Fruit fly (Drosophila melanogaster) whole organism, adult: ENCODE measurements around the gene CG15642.

Experiments used
- CG11617 ChIP-seq: fragments of 200-800 bp; sonication (Bioruptor generic); optimal IDR thresholded peaks from 2 replicates; lab custom pipeline; 2017; ENCODE audit warnings: mild to moderate bottlenecking, missing biosample characterization, missing genetic modification reagents, missing genetic modification characterization
- CG12768 ChIP-seq: fragments of 200-800 bp; sonication (Bioruptor generic); optimal IDR thresholded peaks from 2 replicates; lab custom pipeline; 2017; ENCODE audit warnings: missing biosample characterization, missing genetic modification characterization, mild to moderate bottlenecking, moderate library complexity, missing genetic modification reagents
- CG14711 ChIP-seq: fragments of 200-800 bp; sonication (Bioruptor generic); optimal IDR thresholded peaks from 2 replicates; lab custom pipeline; 2018; ENCODE audit warnings: missing biosample characterization, mild to moderate bottlenecking, missing genetic modification characterization, moderate library complexity
- CG1620 ChIP-seq: fragments of 200-800 bp; sonication (Bioruptor generic); optimal IDR thresholded peaks from 2 replicates; lab custom pipeline; 2016; ENCODE audit warnings: missing biosample characterization, missing genetic modification characterization
- CG33017 ChIP-seq: fragments of 200-800 bp; sonication (Bioruptor generic); optimal IDR thresholded peaks from 2 replicates; lab custom pipeline; 2018; ENCODE audit warnings: missing biosample characterization, mild to moderate bottlenecking, missing genetic modification characterization, moderate library complexity
- CG5204 ChIP-seq: fragments of 200-800 bp; sonication (Bioruptor generic); optimal IDR thresholded peaks from 2 replicates; lab custom pipeline; 2016; ENCODE audit warnings: missing biosample characterization, missing genetic modification characterization
- CG7045 ChIP-seq: fragments of 200-800 bp; sonication (Bioruptor generic); optimal IDR thresholded peaks from 2 replicates; lab custom pipeline; 2017; ENCODE audit warnings: missing biosample characterization, mild to moderate bottlenecking, missing genetic modification characterization
- CG7101 ChIP-seq: fragments of 200-800 bp; sonication (Bioruptor generic); optimal IDR thresholded peaks from 2 replicates; lab custom pipeline; 2018; ENCODE audit warnings: missing biosample characterization, mild to moderate bottlenecking, missing genetic modification characterization, moderate library complexity
- Clk ChIP-seq: fragments of 200-800 bp; sonication (Bioruptor generic); optimal IDR thresholded peaks from 2 replicates; lab custom pipeline; 2017; ENCODE audit warnings: missing biosample characterization, missing genetic modification characterization
- Crg-1 ChIP-seq: fragments of 200-800 bp; sonication (Bioruptor generic); optimal IDR thresholded peaks from 2 replicates; lab custom pipeline; 2016; ENCODE audit warnings: missing biosample characterization, missing genetic modification characterization
- Hr96 ChIP-seq: fragments of 200-800 bp; sonication (Bioruptor generic); optimal IDR thresholded peaks from 2 replicates; lab custom pipeline; 2016; ENCODE audit warnings: missing biosample characterization, missing genetic modification characterization
- Mnt ChIP-seq: fragments of 200-800 bp; sonication (Bioruptor generic); optimal IDR thresholded peaks from 2 replicates; lab custom pipeline; 2016; ENCODE audit warnings: missing biosample characterization, mild to moderate bottlenecking, missing genetic modification characterization
- bab1 ChIP-seq: fragments of 200-800 bp; sonication (Bioruptor generic); optimal IDR thresholded peaks from 3 replicates; lab custom pipeline; 2019; ENCODE audit warnings: missing biosample characterization, mild to moderate bottlenecking, missing genetic modification characterization, moderate library complexity
- cic ChIP-seq: fragments of 200-800 bp; sonication (Bioruptor generic); optimal IDR thresholded peaks from 2 replicates; lab custom pipeline; 2017; ENCODE audit warnings: missing biosample characterization, mild to moderate bottlenecking, missing genetic modification characterization, moderate library complexity
- cnc ChIP-seq, 2 experiments: fragments of >200 bp; optimal IDR thresholded peaks; 2 replicates each; lab custom pipeline; 2017
- kay ChIP-seq: fragments of 200-800 bp; sonication (Bioruptor generic); peaks from one replicate; lab custom pipeline; 2016; ENCODE audit warnings: missing biosample characterization, missing genetic modification characterization, borderline replicate concordance
- ovo ChIP-seq: fragments of 200-800 bp; sonication (Bioruptor generic); optimal IDR thresholded peaks from 2 replicates; lab custom pipeline; 2016; ENCODE audit warnings: missing biosample characterization, missing genetic modification characterization
- pad ChIP-seq: fragments of 200-800 bp; sonication (Bioruptor generic); optimal IDR thresholded peaks from 3 replicates; lab custom pipeline; 2017; ENCODE audit warnings: missing biosample characterization, missing genetic modification characterization, mild to moderate bottlenecking, moderate library complexity, missing genetic modification reagents
- tj ChIP-seq: fragments of 200-800 bp; sonication (Bioruptor generic); optimal IDR thresholded peaks from 3 replicates; lab custom pipeline; 2017; ENCODE audit warnings: missing biosample characterization, mild to moderate bottlenecking, missing genetic modification characterization, moderate library complexity
- toe ChIP-seq: fragments of 200-800 bp; sonication (Bioruptor generic); optimal IDR thresholded peaks from 2 replicates; lab custom pipeline; 2016; ENCODE audit warnings: missing biosample characterization, missing genetic modification characterization

The CG15642 gene

dm6 chrX:15497440-15498271 is 30.1 kb upstream of the CG15642 start:
- TF ChIP-seq kay = no peak
- no peak for TF ChIP-seq cic (GFP tag; lab: Kevin White, UChicago)
- TF ChIP-seq toe (GFP tag; lab: Kevin White, UChicago) = no peak
- peak; percentile 96 for TF ChIP-seq tj (GFP tag; lab: Kevin White, UChicago)
- no peak for TF ChIP-seq bab1 (GFP tag; lab: Kevin White, UChicago)
- no peak for TF ChIP-seq CG33017
- TF ChIP-seq CG7101 (tag; lab: Kevin White, UChicago) = peak; percentile 58
- no peak for TF ChIP-seq cnc (optimal IDR thresholded peaks at IDR 0.05; lab: Kevin White, UChicago)
- TF ChIP-seq Mnt (GFP tag; lab: Kevin White, UChicago) = no peak
- peak; percentile 17 for TF ChIP-seq CG11617 (GFP tag; lab: Kevin White, UChicago)
- no peak for TF ChIP-seq Clk (GFP tag; lab: Kevin White, UChicago)
- peak; percentile 54 for TF ChIP-seq pad
- TF ChIP-seq CG5204 (GFP tag; lab: Kevin White, UChicago) = peak; percentile 3
- peak; percentile 0 for TF ChIP-seq Crg-1 (GFP tag; lab: Kevin White, UChicago)
- TF ChIP-seq CG12768 (GFP tag; lab: Kevin White, UChicago) = no peak
- TF ChIP-seq ovo (GFP tag; lab: Kevin White, UChicago) = no peak
- peak; percentile 30 for TF ChIP-seq Hr96 (GFP tag; lab: Kevin White, UChicago)
- TF ChIP-seq CG1620 (GFP tag; lab: Kevin White, UChicago) = no peak
- no peak for TF ChIP-seq CG7045 (GFP tag; lab: Kevin White, UChicago)
- peak; percentile 27 for TF ChIP-seq CG14711 (tag; lab: Kevin White, UChicago)

dm6 chrX:15496651-15497409 is 29.3 kb upstream of the CG15642 start:
- no peak for TF ChIP-seq kay
- TF ChIP-seq cic (GFP tag; lab: Kevin White, UChicago) = peak; percentile 22
- peak; percentile 90 for TF ChIP-seq tj (GFP tag; lab: Kevin White, UChicago)

dm6 chrX:15495600-15496379 is 28.2 kb upstream of the CG15642 start:
- TF ChIP-seq CG11617 (GFP tag; lab: Kevin White, UChicago) (no peak), CG5204 (GFP tag; lab: Kevin White, UChicago) (no peak), kay (no peak), cic (GFP tag; lab: Kevin White, UChicago) (no peak), Clk (GFP tag; lab: Kevin White, UChicago) (no peak), ovo (GFP tag; lab: Kevin White, UChicago) (no peak), CG7101 (tag; lab: Kevin White, UChicago) (no peak), Hr96 (GFP tag; lab: Kevin White, UChicago) (no peak), cnc (optimal IDR thresholded peaks at IDR 0.05; lab: Kevin White, UChicago) (no peak), tj (GFP tag; lab: Kevin White, UChicago) (no peak), bab1 (GFP tag; lab: Kevin White, UChicago) (no peak), CG14711 (tag; lab: Kevin White, UChicago) (no peak), pad (no peak)

- TF ChIP-seq CG33017 (no peak), CG11617 (GFP tag; lab: Kevin White, UChicago) (no peak)
These were observed 23.0 kb upstream of the CG15642 start for dm6 chrX:15490519-15490918.

dm6 chrX:15486682-15487081 is 19.1 kb upstream of the CG15642 start, which contains the start of gene Gmap:
Gene Gmap (plus strand): TSS chrX:15486922.
- TF ChIP-seq cic (GFP tag; lab: Kevin White, UChicago) (no peak), bab1 (GFP tag; lab: Kevin White, UChicago) (peak; percentile 39), CG14711 (tag; lab: Kevin White, UChicago) (peak; percentile 15), pad (no peak), Clk (GFP tag; lab: Kevin White, UChicago) (no peak), kay (peak; percentile 57)

- TF ChIP-seq ovo (GFP tag; lab: Kevin White, UChicago) (no peak), tj (GFP tag; lab: Kevin White, UChicago) (no peak), CG7101 (tag; lab: Kevin White, UChicago) (no peak), Hr96 (GFP tag; lab: Kevin White, UChicago) (no peak), Mnt (GFP tag; lab: Kevin White, UChicago) (no peak), cnc (optimal IDR thresholded peaks at IDR 0.05; lab: Kevin White, UChicago) (no peak), toe (GFP tag; lab: Kevin White, UChicago) (no peak), Clk (GFP tag; lab: Kevin White, UChicago) (no peak), bab1 (GFP tag; lab: Kevin White, UChicago) (no peak), CG5204 (GFP tag; lab: Kevin White, UChicago) (no peak), CG14711 (tag; lab: Kevin White, UChicago) (no peak), pad (no peak), CG12768 (GFP tag; lab: Kevin White, UChicago) (no peak), CG7045 (GFP tag; lab: Kevin White, UChicago) (no peak)
These were observed 17.0 kb upstream of the CG15642 start for dm6 chrX:15484451-15485032.
